Fruit fly (Drosophila melanogaster): Measurements from ENCODE around the gene Ccz1.

The Ccz1 gene

DNA sequence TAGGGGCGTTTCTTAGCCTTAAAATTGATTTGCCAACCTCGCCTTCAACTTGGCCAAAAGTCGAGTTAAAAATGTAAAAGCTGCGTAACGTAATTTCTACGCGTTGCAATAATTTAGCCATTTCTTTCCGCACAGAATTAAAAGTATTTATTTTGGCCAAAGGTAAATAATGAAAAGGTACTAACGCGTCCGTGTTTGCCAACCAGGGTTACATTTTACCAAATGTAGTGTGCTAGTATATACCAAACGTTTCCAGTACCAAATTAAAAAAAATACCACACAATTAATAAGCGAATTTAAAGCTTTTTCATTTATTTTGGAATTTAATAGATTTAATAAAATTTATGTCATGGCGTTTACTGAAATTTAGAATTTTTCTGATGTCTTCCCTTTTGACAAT is at the start of gene Ccz1:
Ccz1 (minus strand) TSS at position 179 of the 400 bp plus-strand sequence.
- no peak for TF ChIP-seq CTCF (optimal IDR thresholded peaks at IDR 0.05)
- TF ChIP-seq CG8478 (optimal IDR thresholded peaks at IDR 0.05) = no peak

DNA sequence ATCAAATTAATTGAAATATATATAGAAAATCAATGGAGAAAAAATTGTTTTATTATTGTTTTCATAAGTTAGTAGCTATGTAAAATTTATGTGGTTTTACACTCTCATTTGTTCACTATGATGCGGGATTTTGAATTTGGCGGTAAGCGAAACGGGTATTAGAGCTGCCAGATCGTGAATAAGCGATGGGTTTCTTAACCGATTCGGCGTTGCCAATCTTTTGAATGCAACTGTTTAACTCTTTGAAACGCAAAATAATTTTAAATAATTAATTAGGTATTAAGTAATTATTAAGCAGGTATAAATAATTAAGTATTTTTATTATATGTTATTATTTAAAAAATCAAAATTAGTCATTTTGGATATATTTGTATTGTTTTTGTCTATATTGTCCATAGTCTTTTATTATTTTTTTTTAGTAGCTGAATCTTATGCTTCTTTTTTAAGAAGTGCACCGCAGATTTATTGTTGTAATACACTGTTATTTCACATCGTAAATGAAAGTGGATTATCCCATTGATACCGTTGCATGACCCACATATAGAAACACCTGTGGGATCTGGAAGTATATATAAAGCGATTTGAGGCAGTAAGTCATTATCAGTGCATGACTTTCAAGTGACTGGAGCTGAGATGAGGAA is 48.5 kb upstream of the Ccz1 start, which contains the start of gene CG10853:
CG10853 (plus strand) TSS at position 591 of the 641 bp plus-strand sequence.
- no peak for TF ChIP-seq CG8478 (optimal IDR thresholded peaks at IDR 0.05)
- no peak for TF ChIP-seq CTCF (optimal IDR thresholded peaks at IDR 0.05)

DNA sequence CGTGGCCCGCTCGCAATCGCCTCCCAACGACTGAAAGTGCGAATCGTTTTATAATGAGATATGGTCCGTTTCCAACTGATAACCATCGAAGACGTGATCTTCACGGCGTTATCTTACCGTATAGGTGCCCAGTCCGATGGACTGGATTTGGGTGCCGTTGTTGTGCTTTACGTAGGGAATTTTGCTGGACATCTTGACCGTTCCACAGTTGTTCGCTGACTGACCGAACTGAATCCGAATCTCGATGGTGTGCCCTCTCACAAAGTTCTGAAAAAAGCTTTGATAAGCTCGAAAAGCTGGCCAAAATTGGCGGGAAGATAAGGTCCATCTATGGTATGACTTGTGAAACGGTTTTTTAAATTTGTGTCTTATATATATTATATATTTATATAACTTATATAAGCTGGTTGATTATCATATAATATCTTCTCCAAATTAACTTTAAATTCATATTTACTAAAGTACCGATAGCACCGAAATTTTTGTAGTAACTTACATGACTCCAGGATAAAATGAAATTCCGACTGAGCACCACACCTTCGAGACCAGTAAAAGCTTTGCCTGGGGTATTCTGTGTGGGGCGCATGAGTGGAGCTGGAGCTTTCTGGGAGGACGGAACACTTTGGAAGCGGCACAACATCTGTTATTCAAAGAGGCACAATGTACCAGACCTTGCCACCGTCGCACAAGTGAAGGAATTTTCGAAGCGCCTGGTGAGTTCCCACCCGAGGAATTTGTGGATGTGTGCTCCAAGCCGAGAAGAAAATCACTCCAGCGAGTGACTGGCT is 43.5 kb upstream of the Ccz1 start, which contains the start of the genes CG10863 and CG14982:
CG10863 (minus strand) TSS at position 225 of the 788 bp plus-strand sequence.
CG14982 (plus strand) TSS at position 470 of the 788 bp plus-strand sequence.
- no peak for TF ChIP-seq CG8478 (optimal IDR thresholded peaks at IDR 0.05)
- no peak for TF ChIP-seq CTCF (optimal IDR thresholded peaks at IDR 0.05)

DNA sequence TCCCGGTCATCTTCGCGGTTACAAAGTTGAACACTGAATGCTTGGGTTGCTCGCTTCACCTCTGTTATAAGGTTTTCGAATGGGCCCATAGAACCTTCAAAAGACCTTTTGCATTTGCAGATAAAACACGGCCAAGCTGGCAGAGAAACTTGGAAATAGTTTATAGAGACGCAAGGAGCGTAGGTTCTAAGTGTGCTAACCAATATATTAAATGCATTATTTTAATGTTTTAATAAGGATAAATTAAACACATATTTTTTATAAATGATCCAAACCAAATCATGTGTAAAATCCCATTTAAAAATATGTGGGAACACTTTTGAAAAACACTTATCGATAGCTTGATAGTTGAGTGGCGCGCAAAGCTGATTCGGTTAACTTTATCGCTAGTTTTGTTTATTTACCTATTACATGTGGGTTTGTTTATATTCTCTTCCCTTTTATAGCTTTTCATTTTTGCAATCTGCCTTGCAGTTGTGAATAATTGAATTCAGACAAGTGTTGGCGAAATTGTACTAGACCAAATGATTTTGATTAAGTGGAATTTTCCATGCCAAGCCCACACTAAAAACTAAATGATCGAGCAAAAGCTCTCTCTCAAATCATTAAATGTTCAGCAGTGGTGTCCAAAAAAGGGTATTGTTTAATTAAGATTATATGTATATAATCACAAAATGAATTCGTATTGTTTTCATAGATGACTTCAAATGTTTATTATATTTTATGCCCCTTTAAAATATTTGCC is 41.3 kb upstream of the Ccz1 start, which contains the start of gene CG12766:
CG12766 (minus strand) TSS at position 51 of the 745 bp plus-strand sequence.
- TF ChIP-seq CTCF (optimal IDR thresholded peaks at IDR 0.05) (no peak), CG8478 (optimal IDR thresholded peaks at IDR 0.05) (no peak)

DNA sequence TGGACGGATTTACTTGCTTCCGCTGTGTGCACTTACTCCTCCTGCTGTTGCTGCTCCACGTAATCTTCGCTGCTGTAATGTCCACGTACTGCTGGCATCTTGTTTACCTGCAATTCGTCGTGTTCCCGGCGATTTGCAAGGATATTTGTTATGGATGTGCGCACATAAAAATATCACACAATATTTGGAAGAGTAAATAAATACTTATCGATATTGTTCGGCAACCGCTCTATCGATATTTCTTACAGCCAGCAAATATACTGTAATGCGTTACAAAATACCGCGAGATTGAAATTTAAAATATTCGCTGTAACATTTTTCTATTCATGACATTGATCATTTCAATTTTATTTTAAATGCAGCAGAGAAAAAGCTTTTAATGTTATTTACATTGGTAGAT is 38.9 kb upstream of the Ccz1 start, which contains the start of gene CG10866:
CG10866 (minus strand) TSS at position 187 of the 400 bp plus-strand sequence.
- no peak for TF ChIP-seq CG8478 (optimal IDR thresholded peaks at IDR 0.05)
- TF ChIP-seq CTCF (optimal IDR thresholded peaks at IDR 0.05) = no peak

DNA sequence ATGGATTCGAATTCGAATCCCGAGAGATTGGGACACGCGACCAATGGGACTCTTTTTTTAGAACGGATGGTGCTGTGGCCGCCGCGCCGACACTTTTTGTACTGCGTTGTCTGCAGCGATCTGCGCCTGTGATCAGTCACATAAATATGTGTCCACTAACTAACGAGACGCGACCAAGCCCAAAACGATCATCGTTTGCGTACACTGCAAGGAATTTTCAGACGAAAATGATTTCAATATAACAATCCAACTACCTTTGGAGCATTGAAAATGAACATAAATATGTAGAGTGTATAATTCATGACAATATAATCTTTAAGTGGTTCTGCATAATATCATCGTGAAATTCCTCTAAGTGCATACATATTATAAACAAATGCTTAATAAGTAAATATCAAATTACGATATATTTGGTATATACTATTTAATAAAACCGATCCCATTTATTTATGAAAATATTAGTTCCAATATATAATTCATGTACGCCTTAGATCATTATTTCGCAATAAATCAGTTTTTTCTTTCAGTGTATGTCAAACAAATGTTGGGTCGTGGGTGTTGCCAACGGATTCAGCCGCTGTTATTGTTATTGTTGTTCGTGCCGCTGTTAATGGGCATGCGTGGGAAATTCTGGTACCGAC is 36.7 kb upstream of the Ccz1 start, which contains the start of gene Eip63F-1:
Eip63F-1 (minus strand) TSS at position 51 of the 641 bp plus-strand sequence.
- no peak for TF ChIP-seq CG8478 (optimal IDR thresholded peaks at IDR 0.05)
- no peak for TF ChIP-seq CTCF (optimal IDR thresholded peaks at IDR 0.05)

DNA sequence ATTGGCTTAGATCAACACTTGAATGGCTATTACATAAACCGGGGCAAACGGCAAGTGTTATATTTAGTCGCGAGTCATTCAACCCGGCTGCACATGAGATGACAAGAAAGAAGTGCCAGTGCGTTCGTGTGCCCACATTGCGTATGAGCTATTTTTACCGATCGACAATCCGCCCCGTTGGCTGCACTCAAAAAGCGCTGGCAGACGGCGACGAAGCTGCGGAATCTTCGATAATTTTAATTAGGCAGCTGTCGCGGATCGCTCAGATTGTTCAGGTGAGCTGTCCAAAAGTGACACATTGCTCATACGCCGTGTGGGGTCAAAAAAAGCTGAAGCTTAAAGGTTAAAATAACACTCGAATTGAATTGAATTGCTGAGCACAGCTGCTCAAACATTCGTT is 35.2 kb upstream of the Ccz1 start:
- TF ChIP-seq CTCF (optimal IDR thresholded peaks at IDR 0.05) = no peak
- TF ChIP-seq CG8478 (optimal IDR thresholded peaks at IDR 0.05) = no peak

DNA sequence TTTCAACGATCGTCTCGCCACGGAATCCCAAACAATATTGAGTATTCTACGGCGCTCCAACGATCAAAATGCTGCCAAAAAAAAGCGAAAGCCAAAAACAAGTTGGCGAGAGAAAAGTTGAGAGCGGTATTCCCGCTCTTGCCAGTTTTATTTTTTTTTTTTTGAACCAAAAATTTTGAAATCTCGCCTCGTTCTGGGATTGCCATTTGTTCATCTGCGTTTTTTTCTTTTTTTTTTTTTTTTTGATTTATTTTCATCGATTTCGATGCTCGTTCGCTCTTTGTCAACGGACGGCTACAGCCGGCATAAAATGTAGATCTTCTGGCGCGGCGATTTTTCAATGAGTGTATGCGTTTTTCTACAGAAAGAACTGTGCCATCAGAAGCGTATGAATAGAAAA is 34.6 kb upstream of the Ccz1 start:
- TF ChIP-seq CG8478 (optimal IDR thresholded peaks at IDR 0.05) (no peak), CTCF (optimal IDR thresholded peaks at IDR 0.05) (no peak)

DNA sequence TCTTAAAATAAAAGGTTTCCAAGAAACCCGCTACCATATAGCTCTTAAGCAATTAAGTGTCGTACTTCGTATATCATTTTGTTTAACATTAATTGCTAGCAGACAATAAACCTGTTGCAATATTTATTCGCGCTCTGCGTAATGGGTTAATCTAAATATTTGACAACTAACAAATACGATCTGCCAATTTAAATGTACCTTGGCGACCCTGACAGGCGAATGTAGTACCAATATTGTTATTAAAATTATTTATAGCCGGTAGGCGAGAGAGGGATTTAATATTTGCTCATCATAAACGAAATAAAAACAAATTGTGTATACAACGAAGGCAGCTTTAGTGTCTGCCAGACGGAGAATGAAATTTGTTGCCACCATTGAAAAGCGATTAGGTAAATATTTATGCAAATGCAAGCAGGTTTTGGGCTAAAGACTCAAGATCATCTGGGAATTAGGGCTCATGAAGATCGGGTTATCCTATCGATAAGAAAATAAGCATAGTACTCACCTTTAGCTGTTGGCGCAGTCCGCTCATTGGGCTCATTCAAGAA is 33.9 kb upstream of the Ccz1 start:
- no peak for TF ChIP-seq CG8478 (optimal IDR thresholded peaks at IDR 0.05)
- no peak for TF ChIP-seq CTCF (optimal IDR thresholded peaks at IDR 0.05)

DNA sequence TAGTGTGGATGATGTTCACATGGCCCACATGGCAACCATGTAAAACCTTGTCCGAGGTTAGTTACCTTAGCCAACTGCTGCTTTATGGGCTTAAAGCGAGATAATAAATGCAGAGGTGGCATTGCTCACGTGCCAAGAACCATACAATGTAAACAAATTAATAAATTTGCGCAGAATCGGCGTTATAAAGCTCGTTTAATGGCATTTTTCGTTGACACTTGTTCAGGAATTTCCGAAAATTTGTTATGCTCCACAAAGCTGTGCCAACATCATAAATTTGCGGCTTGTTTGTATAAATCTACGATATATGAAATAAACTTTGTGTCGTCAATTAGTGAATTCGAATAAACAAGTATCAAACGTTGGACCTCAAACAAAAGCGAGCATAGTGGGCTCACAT is 32.8 kb upstream of the Ccz1 start:
- TF ChIP-seq CG8478 (optimal IDR thresholded peaks at IDR 0.05) = no peak
- TF ChIP-seq CTCF (optimal IDR thresholded peaks at IDR 0.05) = no peak

DNA sequence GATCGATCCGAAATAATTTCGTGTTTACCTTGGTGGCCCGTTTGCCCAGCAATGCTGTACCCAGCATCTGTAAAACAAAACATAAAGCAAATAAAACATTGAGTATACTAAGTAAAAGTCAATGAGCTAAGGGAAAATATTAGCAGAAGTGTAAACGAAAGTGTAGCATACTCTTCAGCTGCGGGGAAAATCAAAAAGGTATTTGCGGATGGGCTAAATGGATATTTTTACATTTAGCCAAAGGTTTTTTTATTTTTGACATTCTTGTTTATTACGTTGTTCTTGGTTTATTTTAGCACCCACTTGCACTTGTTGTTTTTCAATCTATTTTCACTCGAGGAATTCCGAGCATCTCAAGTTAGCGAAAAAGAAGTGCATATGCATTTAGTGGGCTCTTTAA is 32.0 kb upstream of the Ccz1 start:
- TF ChIP-seq CG8478 (optimal IDR thresholded peaks at IDR 0.05) (no peak), CTCF (optimal IDR thresholded peaks at IDR 0.05) (no peak)

DNA sequence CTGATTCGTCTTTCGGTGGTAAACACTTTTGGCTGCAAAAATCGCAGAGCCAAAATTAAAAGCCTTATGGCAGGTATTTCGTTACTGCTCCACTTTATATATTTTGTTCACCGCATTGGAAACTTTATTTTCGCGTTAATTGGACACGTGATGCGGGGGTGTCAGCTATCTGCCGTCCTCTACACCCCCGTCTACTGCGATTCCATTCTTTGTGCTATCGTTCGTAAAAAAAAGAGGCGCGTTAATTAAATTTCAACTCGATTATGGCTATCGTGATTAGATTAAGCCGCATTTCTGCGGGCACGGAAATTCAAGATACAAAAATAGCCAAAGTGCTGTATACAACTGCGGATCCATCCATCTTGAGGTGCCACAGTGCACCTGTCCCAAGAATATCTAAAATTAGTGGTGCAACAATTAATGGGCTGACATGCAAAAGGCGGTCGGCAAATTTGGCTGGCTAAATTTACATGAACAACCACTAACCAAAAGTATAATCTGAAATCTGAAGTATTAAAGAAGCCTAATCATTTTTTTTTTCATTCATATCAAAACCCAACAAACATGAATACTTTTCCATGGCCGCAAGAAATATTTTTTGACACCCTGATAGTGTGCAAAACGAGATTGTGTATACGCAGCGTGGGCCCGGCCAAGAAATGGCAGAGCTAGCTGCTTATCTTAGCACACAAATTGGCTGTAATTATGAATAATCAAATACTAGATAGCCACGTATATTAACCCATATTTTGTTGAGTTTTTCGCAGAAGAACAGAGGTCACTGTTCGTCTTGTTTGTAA is 31.2 kb upstream of the Ccz1 start:
- TF ChIP-seq CTCF (optimal IDR thresholded peaks at IDR 0.05) (no peak), CG8478 (optimal IDR thresholded peaks at IDR 0.05) (no peak)

DNA sequence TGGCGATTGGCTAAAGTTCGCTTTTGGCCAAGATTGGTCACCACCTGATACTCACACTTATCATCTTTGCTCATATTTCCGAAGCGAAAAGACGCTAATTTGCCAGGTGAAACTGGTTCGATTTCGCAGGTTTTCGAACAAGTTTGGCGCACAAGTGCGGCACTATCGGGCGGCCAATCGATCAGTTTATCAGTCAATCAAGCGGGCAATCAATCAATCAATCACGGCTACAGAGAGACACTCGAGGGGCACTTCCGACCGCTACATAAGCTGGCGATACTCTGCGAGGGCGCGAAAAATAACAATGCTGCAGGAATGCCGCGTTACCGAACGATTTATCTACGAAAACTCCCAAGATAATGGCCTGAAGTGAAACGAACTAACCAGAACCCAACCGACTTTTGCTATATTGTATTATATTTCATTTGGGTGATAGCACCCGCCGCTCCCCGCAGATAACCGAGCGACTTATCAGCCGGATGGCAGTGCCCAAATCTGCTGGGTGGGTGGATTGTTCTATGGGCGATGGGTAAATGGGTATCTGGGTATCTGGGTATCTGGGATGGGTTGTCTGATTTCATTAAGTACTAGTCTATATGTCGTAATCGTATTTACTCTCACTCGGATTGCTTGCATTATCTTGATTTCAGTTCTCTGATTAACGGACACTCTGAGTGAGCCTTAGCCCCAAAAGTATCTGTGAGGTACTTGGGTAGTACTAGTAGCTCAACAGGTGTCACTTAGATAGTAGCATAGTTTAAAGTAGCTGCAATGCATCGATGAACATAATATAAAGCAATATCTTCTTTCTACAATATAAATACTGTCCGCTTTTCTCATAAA is 30.2 kb upstream of the Ccz1 start:
- no peak for TF ChIP-seq CTCF (optimal IDR thresholded peaks at IDR 0.05)
- no peak for TF ChIP-seq CG8478 (optimal IDR thresholded peaks at IDR 0.05)

Data from S2 (cell line).